Fruit fly (Drosophila melanogaster) whole organism, embryonic: ENCODE results near the gene FoxL1.

Source experiments
- CG10565 ChIP-seq: fragments of 200-800 bp; sonication (Bioruptor generic); optimal IDR thresholded peaks from 3 replicates; lab custom pipeline; 2016; ENCODE audit warnings: missing biosample characterization, mild to moderate bottlenecking, missing genetic modification characterization
- CG11456 ChIP-seq: fragments of 200-800 bp; sonication (Bioruptor generic); IDR thresholded peaks from 3 replicates; pipeline ENCODE4 v1.3.6; 2022; ENCODE audit warnings: missing biosample characterization, missing genetic modification characterization
- CG12236 ChIP-seq: fragments of 200-800 bp; sonication (Bioruptor generic); optimal IDR thresholded peaks from 2 replicates; lab custom pipeline; 2016; ENCODE audit warnings: missing biosample characterization, missing genetic modification characterization
- CG12659 ChIP-seq: fragments of 200-800 bp; sonication (Bioruptor generic); optimal IDR thresholded peaks from 3 replicates; lab custom pipeline; 2017; ENCODE audit warnings: mild to moderate bottlenecking, missing biosample characterization, missing genetic modification reagents, missing genetic modification characterization
- CG14014 ChIP-seq: fragments of 200-800 bp; sonication (Bioruptor generic); IDR thresholded peaks from 2 replicates; pipeline ENCODE4 v1.3.6; 2022; ENCODE audit warnings: missing biosample characterization, missing genetic modification characterization
- CG14965 ChIP-seq: fragments of 200-800 bp; sonication (Bioruptor generic); optimal IDR thresholded peaks from 2 replicates; lab custom pipeline; 2016; ENCODE audit warnings: missing biosample characterization, missing genetic modification characterization, borderline replicate concordance
- CG17829 ChIP-seq: fragments of 200-800 bp; optimal IDR thresholded peaks from 2 replicates; lab custom pipeline; 2019; ENCODE audit warnings: missing biosample characterization, mild to moderate bottlenecking, missing genetic modification characterization, moderate library complexity
- CG1792 ChIP-seq: fragments of 200-800 bp; sonication (Bioruptor generic); optimal IDR thresholded peaks from 2 replicates; lab custom pipeline; 2016; ENCODE audit warnings: missing biosample characterization, missing genetic modification characterization
- CG2678 ChIP-seq: fragments of 200-800 bp; sonication (Bioruptor generic); optimal IDR thresholded peaks from 3 replicates; lab custom pipeline; 2019; ENCODE audit warnings: missing biosample characterization, mild to moderate bottlenecking, missing genetic modification characterization, moderate library complexity
- CG34376 ChIP-seq: fragments of 200-800 bp; sonication (Bioruptor generic); optimal IDR thresholded peaks from 2 replicates; lab custom pipeline; 2018; ENCODE audit warnings: missing biosample characterization, mild to moderate bottlenecking, missing genetic modification characterization
- CG43689 ChIP-seq: fragments of 200-800 bp; sonication (Bioruptor generic); IDR thresholded peaks from 2 replicates; pipeline ENCODE4 v1.3.6; 2022; ENCODE audit warnings: missing biosample characterization, missing genetic modification characterization
- CG5953 ChIP-seq: fragments of 200-800 bp; sonication (Bioruptor generic); IDR thresholded peaks from 2 replicates; pipeline ENCODE4 v1.3.6; 2022; ENCODE audit warnings: missing biosample characterization, missing genetic modification characterization
- CG6254 ChIP-seq: fragments of 200-800 bp; sonication (Bioruptor generic); optimal IDR thresholded peaks from 3 replicates; lab custom pipeline; 2017; ENCODE audit warnings: mild to moderate bottlenecking, missing biosample characterization, missing genetic modification reagents, missing genetic modification characterization
- CG6683 ChIP-seq: fragments of 200-800 bp; sonication (Bioruptor generic); optimal IDR thresholded peaks from 2 replicates; lab custom pipeline; 2017; ENCODE audit warnings: missing biosample characterization, mild to moderate bottlenecking, missing genetic modification characterization, missing genetic modification reagents
- CG6791 ChIP-seq: fragments of 200-800 bp; sonication (Bioruptor generic); IDR thresholded peaks from 3 replicates; pipeline ENCODE4 v1.3.6; 2022; ENCODE audit warnings: missing biosample characterization, missing genetic modification characterization; ENCODE audit not compliant: partially characterized antibody
- D19B ChIP-seq: fragments of 200-800 bp; sonication (Bioruptor generic); optimal IDR thresholded peaks from 2 replicates; lab custom pipeline; 2017; ENCODE audit warnings: missing biosample characterization, mild to moderate bottlenecking, missing genetic modification characterization
- Dp ChIP-seq: fragments of 200-800 bp; sonication (Bioruptor generic); optimal IDR thresholded peaks from 2 replicates; lab custom pipeline; 2018; ENCODE audit warnings: missing biosample characterization, mild to moderate bottlenecking, missing genetic modification characterization, moderate library complexity
- E2f2 ChIP-seq: fragments of 200-800 bp; sonication (Bioruptor generic); IDR thresholded peaks from 2 replicates; pipeline ENCODE4 v1.3.6; 2022; ENCODE audit warnings: missing biosample characterization, missing genetic modification characterization
- Ets97D ChIP-seq: fragments of 200-800 bp; sonication (Bioruptor generic); optimal IDR thresholded peaks from 3 replicates; lab custom pipeline; 2016; ENCODE audit warnings: missing biosample characterization, missing genetic modification characterization
- GATAe ChIP-seq: fragments of 200-800 bp; sonication (Bioruptor generic); conservative IDR thresholded peaks from 2 replicates; pipeline ENCODE4 v1.3.6; 2022; ENCODE audit warnings: missing biosample characterization, missing genetic modification characterization
- Gug ChIP-seq: fragments of 200-800 bp; sonication (Bioruptor generic); IDR thresholded peaks from 4 replicates; pipeline ENCODE4 v1.3.6; 2022; ENCODE audit warnings: missing biosample characterization, missing genetic modification characterization
- HHEX ChIP-seq: fragments of 200-800 bp; sonication (Bioruptor generic); optimal IDR thresholded peaks from 3 replicates; lab custom pipeline; 2017; ENCODE audit warnings: missing biosample characterization, mild to moderate bottlenecking, missing genetic modification characterization, missing genetic modification reagents
- Hand ChIP-seq: fragments of 200-800 bp; sonication (Bioruptor generic); optimal IDR thresholded peaks from 2 replicates; lab custom pipeline; 2017; ENCODE audit warnings: mild to moderate bottlenecking, missing biosample characterization, missing genetic modification reagents, missing genetic modification characterization
- Hmr ChIP-seq: fragments of 200-800 bp; sonication (Bioruptor generic); optimal IDR thresholded peaks from 3 replicates; lab custom pipeline; 2017; ENCODE audit warnings: mild to moderate bottlenecking, missing biosample characterization, missing genetic modification reagents, missing genetic modification characterization
- Hr39 ChIP-seq: fragments of >200 bp; optimal IDR thresholded peaks from 2 replicates; lab custom pipeline; 2017
- Myb ChIP-seq: fragments of 200-800 bp; sonication (Bioruptor generic); optimal IDR thresholded peaks from 2 replicates; lab custom pipeline; 2016; ENCODE audit warnings: missing biosample characterization, missing genetic modification characterization
- NFAT ChIP-seq: fragments of 200-800 bp; sonication (Bioruptor generic); IDR thresholded peaks from 2 replicates; pipeline ENCODE4 v1.3.6; 2022; ENCODE audit warnings: missing biosample characterization, missing genetic modification characterization
- PHDP ChIP-seq: fragments of 200-800 bp; sonication (Bioruptor generic); optimal IDR thresholded peaks from 3 replicates; lab custom pipeline; 2018; ENCODE audit warnings: missing biosample characterization, mild to moderate bottlenecking, missing genetic modification characterization, moderate library complexity
- Rx ChIP-seq: fragments of 200-800 bp; sonication (Bioruptor generic); IDR thresholded peaks from 2 replicates; pipeline ENCODE4 v1.3.6; 2022; ENCODE audit warnings: missing biosample characterization, missing genetic modification characterization
- Side ChIP-seq: fragments of 200-800 bp; sonication (Bioruptor generic); optimal IDR thresholded peaks from 2 replicates; lab custom pipeline; 2016; ENCODE audit warnings: missing biosample characterization, missing genetic modification characterization
- Sry-β ChIP-seq: fragments of 200-800 bp; sonication (Bioruptor generic); optimal IDR thresholded peaks from 2 replicates; lab custom pipeline; 2018; ENCODE audit warnings: missing biosample characterization, mild to moderate bottlenecking, missing genetic modification characterization, moderate library complexity
- TFAM ChIP-seq: fragments of 200-800 bp; sonication (Bioruptor generic); optimal IDR thresholded peaks from 2 replicates; lab custom pipeline; 2017; ENCODE audit warnings: missing biosample characterization, missing genetic modification characterization, inconsistent platforms
- Taf1 ChIP-seq: fragments of 200-800 bp; sonication (Bioruptor generic); IDR thresholded peaks from 2 replicates; pipeline ENCODE4 v1.3.6; 2022; ENCODE audit warnings: missing biosample characterization, missing genetic modification characterization
- Xbp1 ChIP-seq: fragments of 200-800 bp; sonication (Bioruptor generic); optimal IDR thresholded peaks from 3 replicates; lab custom pipeline; 2016; ENCODE audit warnings: missing biosample characterization, mild to moderate bottlenecking, missing genetic modification characterization
- caup ChIP-seq: fragments of 200-800 bp; sonication (Bioruptor generic); optimal IDR thresholded peaks from 3 replicates; lab custom pipeline; 2017; ENCODE audit warnings: missing biosample characterization, mild to moderate bottlenecking, missing genetic modification characterization, moderate library complexity; ENCODE audit not compliant: severe bottlenecking
- corto ChIP-seq: fragments of 200-800 bp; sonication (Bioruptor generic); optimal IDR thresholded peaks from 2 replicates; lab custom pipeline; 2016; ENCODE audit warnings: missing biosample characterization, mild to moderate bottlenecking, missing genetic modification characterization, moderate library complexity
- cwo ChIP-seq: fragments of 200-800 bp; sonication (Bioruptor generic); optimal IDR thresholded peaks from 3 replicates; lab custom pipeline; 2017; ENCODE audit warnings: missing biosample characterization, missing genetic modification characterization, mild to moderate bottlenecking, moderate library complexity, missing genetic modification reagents
- dmrt99B ChIP-seq: fragments of 200-800 bp; sonication (Bioruptor generic); optimal IDR thresholded peaks from 2 replicates; lab custom pipeline; 2018; ENCODE audit warnings: missing biosample characterization, mild to moderate bottlenecking, missing genetic modification characterization, moderate library complexity
- ewg ChIP-seq: fragments of 200-800 bp; sonication (Bioruptor generic); optimal IDR thresholded peaks from 3 replicates; lab custom pipeline; 2017; ENCODE audit warnings: mild to moderate bottlenecking, missing biosample characterization, missing genetic modification reagents, missing genetic modification characterization
- eyg ChIP-seq: fragments of 200-800 bp; sonication (Bioruptor generic); optimal IDR thresholded peaks from 3 replicates; lab custom pipeline; 2016; ENCODE audit warnings: missing biosample characterization, missing genetic modification characterization
- gro ChIP-seq: fragments of 200-800 bp; sonication (Bioruptor generic); optimal IDR thresholded peaks from 2 replicates; lab custom pipeline; 2016; ENCODE audit warnings: missing biosample characterization, missing genetic modification characterization
- ind ChIP-seq: fragments of 200-800 bp; sonication (Bioruptor generic); optimal IDR thresholded peaks from 3 replicates; lab custom pipeline; 2016; ENCODE audit warnings: missing biosample characterization, missing genetic modification characterization
- insv ChIP-seq, 2 experiments: fragments of 200-800 bp; sonication (Bioruptor generic); optimal IDR thresholded peaks; 3 replicates each; lab custom pipeline; 2016 to 2018; ENCODE audit warnings: missing biosample characterization in 2 of 2, missing genetic modification characterization in 2 of 2
- jumu ChIP-seq: fragments of 200-800 bp; sonication (Bioruptor generic); optimal IDR thresholded peaks from 3 replicates; lab custom pipeline; 2016; ENCODE audit warnings: missing biosample characterization, missing genetic modification characterization
- lola ChIP-seq, 3 experiments: fragments of >200 bp in 2 of 3; fragments of 200-800 bp in 1 of 3; sonication (Bioruptor generic) in 1 of 3; optimal IDR thresholded peaks; 2 replicates each; lab custom pipeline; 2017 to 2019; ENCODE audit warnings: missing biosample characterization in 3 of 3, missing genetic modification characterization in 3 of 3, mild to moderate bottlenecking in 1 of 3, moderate library complexity in 1 of 3
- nau ChIP-seq: fragments of 200-800 bp; sonication (Bioruptor generic); optimal IDR thresholded peaks from 3 replicates; lab custom pipeline; 2017; ENCODE audit warnings: missing biosample characterization, mild to moderate bottlenecking, missing genetic modification characterization, missing genetic modification reagents
- nom ChIP-seq: fragments of 200-800 bp; sonication (Bioruptor generic); optimal IDR thresholded peaks from 2 replicates; lab custom pipeline; 2017; ENCODE audit warnings: missing biosample characterization, missing genetic modification characterization, mild to moderate bottlenecking, moderate library complexity, missing genetic modification reagents
- p53 ChIP-seq: fragments of 200-800 bp; sonication (Bioruptor generic); optimal IDR thresholded peaks from 2 replicates; lab custom pipeline; 2016; ENCODE audit warnings: missing biosample characterization, missing genetic modification characterization
- peb ChIP-seq: fragments of 200-800 bp; sonication (Bioruptor generic); IDR thresholded peaks from 2 replicates; pipeline ENCODE4 v1.3.6; 2022; ENCODE audit warnings: missing biosample characterization, missing genetic modification characterization
- pfk ChIP-seq: fragments of 200-800 bp; sonication (Bioruptor generic); optimal IDR thresholded peaks from 2 replicates; lab custom pipeline; 2018; ENCODE audit warnings: missing biosample characterization, mild to moderate bottlenecking, missing genetic modification characterization, moderate library complexity
- pum ChIP-seq: fragments of 200-800 bp; sonication (Bioruptor generic); optimal IDR thresholded peaks from 2 replicates; lab custom pipeline; 2016; ENCODE audit warnings: missing biosample characterization, missing genetic modification characterization

Gene FoxL1

dm6 chr3L:4000711-4001110 lies 18.0 kb upstream of the FoxL1 start (continued):
- no peak for TF ChIP-seq GATAe (GFP tag; lab: Robert Waterston, UW)
- peak; percentile 26 for TF ChIP-seq ewg (GFP tag; lab: Kevin White, UChicago)
- no peak for TF ChIP-seq nom
- TF ChIP-seq Gug (GFP tag; lab: Robert Waterston, UW), result no peak
- TF ChIP-seq p53 (GFP tag; lab: Kevin White, UChicago), result no peak
- TF ChIP-seq HHEX (GFP tag; lab: Kevin White, UChicago), result no peak
- no peak for TF ChIP-seq Myb (GFP tag; lab: Kevin White, UChicago)
- no peak for TF ChIP-seq Sry-β
- no peak for TF ChIP-seq peb (GFP tag; lab: Robert Waterston, UW)
- TF ChIP-seq pum (GFP tag; lab: Kevin White, UChicago), result no peak
- no peak for TF ChIP-seq E2f2 (GFP tag; lab: Robert Waterston, UW)
- no peak for TF ChIP-seq CG6254
- TF ChIP-seq Xbp1 (GFP tag; lab: Kevin White, UChicago), result peak; percentile 54
- peak; percentile 3 for TF ChIP-seq cwo
- no peak for TF ChIP-seq pfk (GFP tag; lab: Kevin White, UChicago)
- no peak for TF ChIP-seq TFAM (GFP tag; lab: Kevin White, UChicago)
- TF ChIP-seq CG11456, result no peak
- peak; percentile 37 for TF ChIP-seq dmrt99B (tag; lab: Kevin White, UChicago)
- no peak for TF ChIP-seq Dp (GFP tag; lab: Kevin White, UChicago)
- TF ChIP-seq Side (GFP tag; lab: Kevin White, UChicago), result no peak
- TF ChIP-seq CG17829 (tag; lab: Kevin White, UChicago), result no peak
- TF ChIP-seq insv (GFP tag; optimal IDR thresholded peaks at IDR 0.05; lab: Kevin White, UChicago), result no peak
- no peak for TF ChIP-seq NFAT (GFP tag; lab: Robert Waterston, UW)
- TF ChIP-seq Hmr, result peak; percentile 64
- TF ChIP-seq CG43689 (GFP tag; lab: Robert Waterston, UW), result no peak
- peak; percentile 5 for TF ChIP-seq ind (GFP tag; lab: Kevin White, UChicago)
- TF ChIP-seq nau (GFP tag; lab: Kevin White, UChicago), result no peak
- TF ChIP-seq gro (GFP tag; lab: Kevin White, UChicago), result no peak
- no peak for TF ChIP-seq CG1792
- peak in 1 of 3 experiments; percentile 26 for TF ChIP-seq lola (GFP tag; optimal IDR thresholded peaks at IDR 0.05; lab: Kevin White, UChicago)
- no peak for TF ChIP-seq D19B (GFP tag; lab: Kevin White, UChicago)
- TF ChIP-seq corto (GFP tag; lab: Kevin White, UChicago), result no peak
- peak; percentile 52 for TF ChIP-seq PHDP (tag; lab: Kevin White, UChicago)
- no peak for TF ChIP-seq Ets97D (GFP tag; lab: Kevin White, UChicago)
- TF ChIP-seq CG34376 (GFP tag; lab: Kevin White, UChicago), result no peak
- TF ChIP-seq CG12236 (GFP tag; lab: Kevin White, UChicago), result no peak
- TF ChIP-seq caup (GFP tag; lab: Kevin White, UChicago), result peak; percentile 3
- TF ChIP-seq Hand (GFP tag; lab: Kevin White, UChicago), result peak; percentile 75
- no peak for TF ChIP-seq Hr39
- no peak for TF ChIP-seq CG5953 (GFP tag; lab: Robert Waterston, UW)
- TF ChIP-seq CG2678, result peak; percentile 53
- TF ChIP-seq CG6791 (GFP tag; lab: Robert Waterston, UW), result no peak
- no peak for TF ChIP-seq eyg (GFP tag; lab: Kevin White, UChicago)
- TF ChIP-seq CG6683 (GFP tag; lab: Kevin White, UChicago), result no peak
- TF ChIP-seq CG14014 (GFP tag; lab: Robert Waterston, UW), result no peak
- no peak for TF ChIP-seq Taf1
- TF ChIP-seq Rx (GFP tag; lab: Robert Waterston, UW), result no peak
- TF ChIP-seq CG12659 (GFP tag; lab: Kevin White, UChicago), result peak; percentile 46
- no peak for TF ChIP-seq CG10565 (GFP tag; lab: Kevin White, UChicago)
- no peak for TF ChIP-seq jumu
- TF ChIP-seq CG14965 (GFP tag; lab: Kevin White, UChicago), result no peak
